Worm (Caenorhabditis elegans) whole organism, midembryonic: ENCODE measurements around the gene T10H9.8.

ENCODE experiments used
- T22C8.4 ChIP-seq: fragments of 200-800 bp; sonication (Bioruptor generic); IDR thresholded peaks from 2 replicates; pipeline ENCODE4 v1.3.6; 2022; ENCODE audit warnings: missing genetic modification characterization, missing compliant biosample characterization
- cog-1 ChIP-seq: sonication (generic microtip); optimal IDR thresholded peaks from 2 replicates; lab custom pipeline; 2016; ENCODE audit warnings: missing genetic modification characterization, missing compliant biosample characterization
- flt-1 ChIP-seq: fragments of 200-800 bp; sonication (Bioruptor generic); IDR thresholded peaks from 2 replicates; pipeline ENCODE4 v1.3.6; 2022; ENCODE audit warnings: missing genetic modification characterization, missing compliant biosample characterization
- klf-2 ChIP-seq: fragments of 200-800 bp; sonication (Bioruptor generic); conservative IDR thresholded peaks from 2 replicates; pipeline ENCODE4 v1.3.6; 2022; ENCODE audit warnings: missing genetic modification reagents, missing genetic modification characterization, missing compliant biosample characterization
- med-1 ChIP-seq: sonication (generic microtip); optimal IDR thresholded peaks from 2 replicates; lab custom pipeline; 2017; ENCODE audit warnings: missing genetic modification characterization, mild to moderate bottlenecking, missing compliant biosample characterization, antibody characterized with exemption, missing genetic modification reagents; ENCODE audit not compliant: insufficient read depth
- ref-1 ChIP-seq: fragments of 200-800 bp; sonication (Bioruptor generic); conservative IDR thresholded peaks from 2 replicates; pipeline ENCODE4 v1.3.6; 2022; ENCODE audit warnings: missing genetic modification reagents, missing genetic modification characterization, missing compliant biosample characterization
- tab-1 ChIP-seq: fragments of 200-800 bp; sonication (Bioruptor generic); IDR thresholded peaks from 2 replicates; pipeline ENCODE4 v1.3.6; 2022; ENCODE audit warnings: missing genetic modification characterization, missing compliant biosample characterization
- ztf-23 ChIP-seq: fragments of 200-800 bp; sonication (Bioruptor generic); IDR thresholded peaks from 2 replicates; pipeline ENCODE4 v1.3.6; 2022; ENCODE audit warnings: missing genetic modification reagents, missing genetic modification characterization, missing compliant biosample characterization
- ztf-29 ChIP-seq: fragments of 200-800 bp; sonication (Bioruptor generic); IDR thresholded peaks from 2 replicates; pipeline ENCODE4 v1.3.6; 2022; ENCODE audit warnings: missing genetic modification reagents, missing genetic modification characterization, missing compliant biosample characterization

Gene T10H9.8

ce11 chrV:6690075-6690474, 37.9 kb downstream of the T10H9.8 start:
- TF ChIP-seq ztf-23 (GFP tag; lab: Robert Waterston, UW) = no peak

ce11 chrV:6691813-6692351, 39.7 kb downstream of the T10H9.8 start, which contains the start of gene mtl-1:
Gene mtl-1, minus strand, starts transcription at chrV:6691863.
- TF ChIP-seq tab-1 (GFP tag; lab: Robert Waterston, UW) (no peak), T22C8.4 (GFP tag; lab: Robert Waterston, UW) (no peak), ztf-29 (GFP tag; lab: Robert Waterston, UW) (no peak), flt-1 (GFP tag; lab: Robert Waterston, UW) (no peak), cog-1 (tag; lab: Kevin White, UChicago) (no peak), klf-2 (GFP tag; lab: Robert Waterston, UW) (no peak), ref-1 (GFP tag; lab: Robert Waterston, UW) (no peak), med-1 (GFP tag; lab: Kevin White, UChicago) (no peak), ztf-23 (GFP tag; lab: Robert Waterston, UW) (no peak)

- TF ChIP-seq cog-1 (tag; lab: Kevin White, UChicago) = no peak
- TF ChIP-seq flt-1 (GFP tag; lab: Robert Waterston, UW) = no peak
- no peak for TF ChIP-seq med-1 (GFP tag; lab: Kevin White, UChicago)
- TF ChIP-seq ztf-23 (GFP tag; lab: Robert Waterston, UW) = no peak
- TF ChIP-seq ref-1 (GFP tag; lab: Robert Waterston, UW) = no peak
- no peak for TF ChIP-seq ztf-29 (GFP tag; lab: Robert Waterston, UW)
- TF ChIP-seq klf-2 (GFP tag; lab: Robert Waterston, UW) = no peak
- no peak for TF ChIP-seq T22C8.4 (GFP tag; lab: Robert Waterston, UW)
- no peak for TF ChIP-seq tab-1 (GFP tag; lab: Robert Waterston, UW)
Measured at ce11 chrV:6694668-6695067, 42.5 kb downstream of the T10H9.8 start, which contains the start of gene W02F12.8. Gene W02F12.8, minus strand, starts transcription at chrV:6694768.

- TF ChIP-seq ztf-29 (GFP tag; lab: Robert Waterston, UW) (no peak), flt-1 (GFP tag; lab: Robert Waterston, UW) (no peak), ztf-23 (GFP tag; lab: Robert Waterston, UW) (no peak), T22C8.4 (GFP tag; lab: Robert Waterston, UW) (no peak)
Measured at ce11 chrV:6697552-6697951, 45.4 kb downstream of the T10H9.8 start, which contains the start of gene W02F12.2. Gene W02F12.2, minus strand, starts transcription at chrV:6697652.

ce11 chrV:6699021-6699420, 46.9 kb downstream of the T10H9.8 start:
- TF ChIP-seq ref-1 (GFP tag; lab: Robert Waterston, UW) = no peak
- TF ChIP-seq flt-1 (GFP tag; lab: Robert Waterston, UW) = no peak
- TF ChIP-seq cog-1 (tag; lab: Kevin White, UChicago) = no peak
- no peak for TF ChIP-seq ztf-29 (GFP tag; lab: Robert Waterston, UW)
- TF ChIP-seq med-1 (GFP tag; lab: Kevin White, UChicago) = no peak
- TF ChIP-seq klf-2 (GFP tag; lab: Robert Waterston, UW) = no peak
- no peak for TF ChIP-seq tab-1 (GFP tag; lab: Robert Waterston, UW)
- TF ChIP-seq T22C8.4 (GFP tag; lab: Robert Waterston, UW) = no peak
- TF ChIP-seq ztf-23 (GFP tag; lab: Robert Waterston, UW) = no peak

ce11 chrV:6699833-6700232, 47.7 kb downstream of the T10H9.8 start:
- no peak for TF ChIP-seq ref-1 (GFP tag; lab: Robert Waterston, UW)

- TF ChIP-seq tab-1 (GFP tag; lab: Robert Waterston, UW) (no peak), cog-1 (tag; lab: Kevin White, UChicago) (no peak), ztf-29 (GFP tag; lab: Robert Waterston, UW) (no peak), flt-1 (GFP tag; lab: Robert Waterston, UW) (no peak), ref-1 (GFP tag; lab: Robert Waterston, UW) (no peak), T22C8.4 (GFP tag; lab: Robert Waterston, UW) (no peak), ztf-23 (GFP tag; lab: Robert Waterston, UW) (no peak), med-1 (GFP tag; lab: Kevin White, UChicago) (no peak), klf-2 (GFP tag; lab: Robert Waterston, UW) (no peak)
Measured at ce11 chrV:6702692-6703091, 50.5 kb downstream of the T10H9.8 start, which contains the start of gene era-1. Gene era-1, plus strand, starts transcription at chrV:6703057.
